Worm (Caenorhabditis elegans): ENCODE measurements around the gene srt-43.

- TF ChIP-seq ref-1 (GFP tag; conservative IDR thresholded peaks at IDR 0.05) (no peak), cog-1 (tag; optimal IDR thresholded peaks at IDR 0.05) (no peak), ztf-29 (GFP tag; IDR thresholded peaks at IDR 0.05) (no peak), flt-1 (GFP tag; IDR thresholded peaks at IDR 0.05) (no peak), tab-1 (GFP tag; IDR thresholded peaks at IDR 0.05) (no peak), T22C8.4 (GFP tag; IDR thresholded peaks at IDR 0.05) (no peak), ztf-23 (GFP tag; IDR thresholded peaks at IDR 0.05) (no peak), klf-2 (GFP tag; conservative IDR thresholded peaks at IDR 0.05) (no peak)
These were observed 40.8 kb downstream of the srt-43 start, which contains the start of gene ZC443.1 for ce11 chrV:12809876-12810275.
